Worm (Caenorhabditis elegans) whole organism, L3 larva: ENCODE results near the gene W07G4.7.
A peak's percentile ranks its signal among the peaks of the same experiment; 100 is the strongest.

Experiments
- R02D3.7 ChIP-seq: fragments of 150-350 bp; optimal IDR thresholded peaks from 2 replicates; lab custom pipeline; 2014; ENCODE audit warnings: missing biosample characterization, missing genetic modification characterization
- ZK546.5 ChIP-seq: sonication (generic microtip); optimal IDR thresholded peaks from 2 replicates; lab custom pipeline; 2017; ENCODE audit warnings: missing biosample characterization, missing genetic modification characterization
- aly-2 ChIP-seq: fragments of 150-350 bp; optimal IDR thresholded peaks from 2 replicates; lab custom pipeline; 2014; ENCODE audit warnings: missing biosample characterization, missing genetic modification characterization
- ama-1 ChIP-seq: fragments of 150-350 bp; optimal IDR thresholded peaks from 2 replicates; lab custom pipeline; 2018
- ceh-16 ChIP-seq: sonication (generic microtip); optimal IDR thresholded peaks from 2 replicates; lab custom pipeline; 2017; ENCODE audit warnings: missing biosample characterization, missing genetic modification characterization
- ceh-28 ChIP-seq: fragments of 150-350 bp; optimal IDR thresholded peaks from 2 replicates; lab custom pipeline; 2014; ENCODE audit warnings: missing biosample characterization, missing genetic modification reagents, missing genetic modification characterization
- ceh-82 ChIP-seq: fragments of 150-350 bp; optimal IDR thresholded peaks from 2 replicates; lab custom pipeline; 2014; ENCODE audit warnings: missing biosample characterization, missing genetic modification characterization
- ceh-9 ChIP-seq: sonication (generic microtip); optimal IDR thresholded peaks from 2 replicates; lab custom pipeline; 2018; ENCODE audit warnings: missing biosample characterization, missing genetic modification characterization
- daf-12 ChIP-seq: fragments of 150-350 bp; optimal IDR thresholded peaks from 2 replicates; lab custom pipeline; 2014; ENCODE audit warnings: missing biosample characterization, missing genetic modification reagents, missing genetic modification characterization
- egl-5 ChIP-seq: fragments of 150-350 bp; optimal IDR thresholded peaks from 2 replicates; lab custom pipeline; 2017; ENCODE audit warnings: missing biosample characterization, missing genetic modification reagents, missing genetic modification characterization, inconsistent platforms
- elt-1 ChIP-seq: fragments of 150-350 bp; optimal IDR thresholded peaks from 2 replicates; lab custom pipeline; 2014; ENCODE audit warnings: missing biosample characterization, missing genetic modification characterization
- elt-2 ChIP-seq: sonication (generic microtip); optimal IDR thresholded peaks from 2 replicates; lab custom pipeline; 2016; ENCODE audit warnings: missing genetic modification reagents, mild to moderate bottlenecking, missing genetic modification characterization, missing compliant biosample characterization
- elt-3 ChIP-seq, 3 experiments: fragments of 150-350 bp in 1 of 3; sonication (generic microtip) in 2 of 3; optimal IDR thresholded peaks; 2 replicates in 2 of 3; 4 replicates in 1 of 3; lab custom pipeline; 2014 to 2017; ENCODE audit warnings: missing biosample characterization in 3 of 3, missing genetic modification characterization in 3 of 3
- eor-1 ChIP-seq, 2 experiments: fragments of 150-350 bp; optimal IDR thresholded peaks; 2 replicates each; lab custom pipeline; 2014 to 2018; ENCODE audit warnings: missing biosample characterization in 2 of 2, missing genetic modification characterization in 2 of 2
- fkh-10 ChIP-seq: sonication (generic microtip); optimal IDR thresholded peaks from 2 replicates; lab custom pipeline; 2017; ENCODE audit warnings: missing biosample characterization, missing genetic modification reagents, missing genetic modification characterization
- fkh-2 ChIP-seq: fragments of 150-350 bp; optimal IDR thresholded peaks from 2 replicates; lab custom pipeline; 2014; ENCODE audit warnings: missing biosample characterization, missing genetic modification reagents, missing genetic modification characterization
- fos-1 ChIP-seq: fragments of 150-350 bp; optimal IDR thresholded peaks from 2 replicates; lab custom pipeline; 2014; ENCODE audit warnings: missing biosample characterization, missing genetic modification characterization
- hmg-11 ChIP-seq: sonication (generic microtip); optimal IDR thresholded peaks from 2 replicates; lab custom pipeline; 2016; ENCODE audit warnings: missing genetic modification characterization, missing compliant biosample characterization
- jun-1 ChIP-seq: fragments of 150-350 bp; optimal IDR thresholded peaks from 2 replicates; lab custom pipeline; 2014; ENCODE audit warnings: missing biosample characterization, missing genetic modification reagents, missing genetic modification characterization
- lin-15B ChIP-seq: fragments of 150-350 bp; optimal IDR thresholded peaks from 2 replicates; lab custom pipeline; 2014; ENCODE audit warnings: missing biosample characterization, missing genetic modification characterization
- lin-39 ChIP-seq: fragments of 150-350 bp; optimal IDR thresholded peaks from 2 replicates; lab custom pipeline; 2018; ENCODE audit warnings: missing biosample characterization, missing genetic modification reagents, missing genetic modification characterization
- lsy-12 ChIP-seq: sonication (generic microtip); optimal IDR thresholded peaks from 2 replicates; lab custom pipeline; 2016; ENCODE audit warnings: mild to moderate bottlenecking, missing genetic modification characterization, missing compliant biosample characterization
- mdl-1 ChIP-seq: fragments of 150-350 bp; optimal IDR thresholded peaks from 2 replicates; lab custom pipeline; 2014; ENCODE audit warnings: missing biosample characterization, missing genetic modification characterization
- mml-1 ChIP-seq: fragments of 150-350 bp; sonication (generic microtip); optimal IDR thresholded peaks from 3 replicates; lab custom pipeline; 2014; ENCODE audit warnings: missing biosample characterization, missing genetic modification characterization
- nfya-1 ChIP-seq: sonication (generic microtip); optimal IDR thresholded peaks from 2 replicates; lab custom pipeline; 2017; ENCODE audit warnings: missing genetic modification characterization, mild to moderate bottlenecking, missing compliant biosample characterization, antibody characterized with exemption, moderate library complexity; ENCODE audit not compliant: insufficient read depth
- nhr-12 ChIP-seq: fragments of 150-350 bp; optimal IDR thresholded peaks from 2 replicates; lab custom pipeline; 2014; ENCODE audit warnings: missing biosample characterization, missing genetic modification characterization
- nhr-23 ChIP-seq: fragments of 150-350 bp; optimal IDR thresholded peaks from 2 replicates; lab custom pipeline; 2014; ENCODE audit warnings: missing biosample characterization, missing genetic modification reagents, missing genetic modification characterization
- nhr-237 ChIP-seq: fragments of 150-350 bp; optimal IDR thresholded peaks from 2 replicates; lab custom pipeline; 2014; ENCODE audit warnings: missing biosample characterization, missing genetic modification characterization
- nhr-25 ChIP-seq: sonication (generic microtip); optimal IDR thresholded peaks from 2 replicates; lab custom pipeline; 2017; ENCODE audit warnings: missing biosample characterization, missing genetic modification characterization
- nhr-28 ChIP-seq: fragments of 150-350 bp; optimal IDR thresholded peaks from 2 replicates; lab custom pipeline; 2014; ENCODE audit warnings: missing biosample characterization, missing genetic modification characterization
- nhr-43 ChIP-seq: sonication (generic microtip); optimal IDR thresholded peaks from 2 replicates; lab custom pipeline; 2016; ENCODE audit warnings: mild to moderate bottlenecking, missing genetic modification characterization, missing compliant biosample characterization; ENCODE audit not compliant: poor library complexity, severe bottlenecking
- nhr-67 ChIP-seq: fragments of 150-350 bp; optimal IDR thresholded peaks from 2 replicates; lab custom pipeline; 2014; ENCODE audit warnings: missing biosample characterization, missing genetic modification characterization
- nhr-76 ChIP-seq: fragments of 150-350 bp; sonication (generic microtip); optimal IDR thresholded peaks from 5 replicates; lab custom pipeline; 2014; ENCODE audit warnings: missing biosample characterization, missing genetic modification characterization
- nhr-77 ChIP-seq: fragments of 150-350 bp; optimal IDR thresholded peaks from 2 replicates; lab custom pipeline; 2014; ENCODE audit warnings: missing biosample characterization, missing genetic modification characterization
- pha-4 ChIP-seq: fragments of 150-350 bp; optimal IDR thresholded peaks from 2 replicates; lab custom pipeline; 2014; ENCODE audit warnings: missing biosample characterization, missing genetic modification reagents, missing genetic modification characterization
- pqm-1 ChIP-seq: fragments of 150-350 bp; optimal IDR thresholded peaks from 2 replicates; lab custom pipeline; 2017; ENCODE audit warnings: missing biosample characterization, missing genetic modification characterization, inconsistent platforms
- skn-1 ChIP-seq: fragments of 150-350 bp; optimal IDR thresholded peaks from 2 replicates; lab custom pipeline; 2014; ENCODE audit warnings: missing biosample characterization, missing genetic modification characterization
- snpc-4 ChIP-seq: fragments of 150-350 bp; optimal IDR thresholded peaks from 2 replicates; lab custom pipeline; 2014; ENCODE audit warnings: missing biosample characterization, missing genetic modification characterization
- tbx-2 ChIP-seq: sonication (generic microtip); optimal IDR thresholded peaks from 2 replicates; lab custom pipeline; 2016; ENCODE audit warnings: mild to moderate bottlenecking, missing genetic modification characterization, missing compliant biosample characterization
- unc-39 ChIP-seq: sonication (generic microtip); optimal IDR thresholded peaks from 4 replicates; lab custom pipeline; 2017; ENCODE audit warnings: missing biosample characterization, missing genetic modification characterization
- unc-62 ChIP-seq: fragments of 150-350 bp; sonication (generic microtip); optimal IDR thresholded peaks from 4 replicates; lab custom pipeline; 2014; ENCODE audit warnings: missing biosample characterization, missing genetic modification reagents, missing genetic modification characterization
- zag-1 ChIP-seq: fragments of 150-350 bp; optimal IDR thresholded peaks from 2 replicates; lab custom pipeline; 2014; ENCODE audit warnings: missing biosample characterization, missing genetic modification characterization
- ztf-11 ChIP-seq: fragments of 150-350 bp; optimal IDR thresholded peaks from 2 replicates; lab custom pipeline; 2014; ENCODE audit warnings: missing biosample characterization, missing genetic modification characterization
- ztf-4 ChIP-seq: fragments of 150-350 bp; optimal IDR thresholded peaks from 2 replicates; lab custom pipeline; 2014; ENCODE audit warnings: missing biosample characterization, missing genetic modification characterization

The W07G4.7 gene

DNA sequence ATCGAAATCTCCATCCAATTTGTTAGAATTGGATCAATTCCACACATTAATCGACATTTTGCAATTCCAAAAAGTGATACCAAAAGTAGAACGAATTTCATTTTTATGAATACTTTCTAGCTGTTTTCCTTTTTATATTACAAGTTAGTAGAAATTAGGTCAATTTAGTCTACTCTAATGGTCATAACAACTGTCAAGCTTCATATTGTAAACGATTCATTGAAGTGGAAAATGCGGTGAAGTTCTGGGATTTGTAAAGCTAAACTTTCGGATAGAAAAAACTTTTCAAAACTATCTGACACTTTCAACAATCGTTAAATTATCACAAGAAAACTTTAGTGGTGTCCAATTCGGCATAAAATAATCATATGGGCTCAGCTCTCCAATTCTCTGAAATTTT, at the start of gene W07G4.7:
W07G4.7 (minus strand) TSS at position 101 of the 400 bp plus-strand sequence.
- TF ChIP-seq pqm-1 (tag; lab: Kevin White, UChicago) (no peak), R02D3.7 (tag; lab: Kevin White, UChicago) (no peak), fkh-10 (GFP tag; lab: Kevin White, UChicago) (no peak), mml-1 (tag; lab: Kevin White, UChicago) (no peak), lsy-12 (tag; lab: Kevin White, UChicago) (no peak), nfya-1 (tag; lab: Kevin White, UChicago) (no peak), fos-1 (no peak), lin-39 (no peak), nhr-76 (tag; lab: Kevin White, UChicago) (no peak), nhr-43 (tag; lab: Kevin White, UChicago) (no peak), lin-15B (no peak), elt-3 (tag; optimal IDR thresholded peaks at IDR 0.05; lab: Kevin White, UChicago) (no peak), nhr-77 (tag; lab: Kevin White, UChicago) (no peak), pha-4 (tag; lab: Kevin White, UChicago) (no peak)
- TF ChIP-seq, all 47 proteins: peak for 0

DNA sequence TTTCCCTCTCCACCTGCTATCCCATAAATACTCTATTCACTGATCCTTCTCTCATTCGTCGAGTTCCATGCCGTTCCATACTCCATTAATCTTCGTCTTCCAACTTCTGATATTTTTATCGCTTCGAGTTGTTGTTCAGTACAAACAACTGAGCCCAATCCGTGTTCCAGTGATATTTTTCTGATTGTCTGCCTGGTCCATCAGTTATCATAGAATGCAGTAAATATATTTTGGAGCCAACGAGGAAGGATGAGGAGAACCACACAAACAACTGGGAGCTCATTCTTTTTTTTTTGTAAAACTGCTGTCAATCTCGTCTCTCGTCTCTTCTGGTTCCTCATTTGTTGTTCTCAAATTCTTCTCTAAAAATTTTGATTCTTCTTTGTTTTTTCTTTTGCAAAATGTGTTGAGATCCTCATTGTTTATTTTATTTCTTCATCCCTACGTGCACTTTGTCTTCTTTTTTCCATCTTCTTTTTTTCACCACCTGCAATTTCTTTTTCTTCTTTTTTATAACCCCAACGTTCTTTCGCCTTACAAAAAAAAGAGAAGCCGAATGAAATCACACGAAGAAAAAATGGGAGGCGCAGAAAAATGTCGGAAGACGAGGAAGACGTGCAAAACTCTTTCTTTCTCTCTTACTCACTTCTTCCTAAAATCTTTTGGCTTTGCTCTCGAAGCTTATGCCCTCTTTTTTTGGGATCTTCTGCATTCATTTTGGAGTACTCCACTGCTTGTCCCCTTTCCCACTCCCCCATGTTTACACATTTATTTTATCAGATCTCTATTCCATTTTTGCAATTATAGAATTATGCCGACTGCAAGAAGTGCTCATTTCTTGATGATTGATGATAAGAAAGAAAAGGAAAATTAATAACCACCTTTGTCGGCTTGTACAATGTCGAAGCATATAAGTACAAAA, 49.5 kb upstream of the W07G4.7 start:
- TF ChIP-seq ceh-82 (no peak), ceh-16 (tag; lab: Kevin White, UChicago) (no peak), lin-15B (no peak), lin-39 (peak; percentile 35), unc-39 (tag; lab: Kevin White, UChicago) (no peak), egl-5 (tag; lab: Kevin White, UChicago) (no peak), nhr-67 (tag; lab: Kevin White, UChicago) (no peak), nhr-12 (tag; lab: Kevin White, UChicago) (no peak), nhr-76 (tag; lab: Kevin White, UChicago) (no peak), jun-1 (no peak), ama-1 (lab: Kevin White, UChicago) (no peak), daf-12 (tag; lab: Kevin White, UChicago) (no peak), ceh-28 (no peak), nhr-23 (no peak), elt-2 (tag; lab: Kevin White, UChicago) (peak; percentile 32), fkh-2 (tag; lab: Kevin White, UChicago) (no peak), ZK546.5 (no peak), nhr-28 (tag; lab: Kevin White, UChicago) (no peak), ztf-11 (tag; lab: Kevin White, UChicago) (no peak), ceh-9 (tag; lab: Kevin White, UChicago) (no peak), nhr-43 (tag; lab: Kevin White, UChicago) (no peak), elt-1 (no peak), snpc-4 (peak; percentile 3), mdl-1 (tag; lab: Kevin White, UChicago) (no peak), tbx-2 (no peak), mml-1 (tag; lab: Kevin White, UChicago) (no peak)

DNA sequence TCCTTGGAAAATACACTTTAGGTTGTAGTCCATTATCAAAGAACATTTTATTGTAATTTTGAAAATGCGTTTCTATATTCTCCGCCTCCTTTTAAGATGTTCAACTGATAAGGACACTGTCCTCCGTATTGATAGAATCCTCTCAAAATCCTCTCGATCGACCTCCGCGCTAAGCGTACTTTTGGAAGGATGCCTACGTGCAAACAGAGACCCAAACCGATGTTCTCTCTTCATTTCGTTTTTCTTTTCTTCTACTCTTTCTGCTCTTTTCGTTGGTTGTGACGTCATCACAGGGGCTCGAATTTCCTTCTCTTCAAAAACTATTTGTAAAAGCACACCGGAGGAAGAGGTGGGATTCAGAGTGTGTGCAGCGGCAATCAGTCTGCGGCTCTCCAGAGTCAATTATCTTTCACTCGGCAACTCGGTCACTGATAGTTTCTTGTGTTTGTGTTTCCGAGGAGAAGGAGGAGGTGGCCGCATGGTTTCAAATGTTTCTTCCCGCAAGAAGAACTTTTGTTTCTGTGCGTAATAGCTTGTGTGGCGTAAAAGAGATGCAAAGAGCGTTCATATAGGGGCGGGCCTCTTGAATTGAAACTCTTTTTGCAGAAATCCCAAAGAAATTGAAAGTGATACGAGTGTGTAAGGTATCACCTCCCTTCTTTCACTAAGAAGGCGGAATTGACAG, 48.1 kb upstream of the W07G4.7 start, which contains the start of gene C34B4.2:
C34B4.2 (plus strand) TSS at position 614 of the 685 bp plus-strand sequence.
- TF ChIP-seq aly-2 (tag; lab: Kevin White, UChicago), result no peak
- TF ChIP-seq nhr-67 (tag; lab: Kevin White, UChicago), result no peak
- TF ChIP-seq mml-1 (tag; lab: Kevin White, UChicago), result no peak
- peak; percentile 53 for TF ChIP-seq tbx-2
- no peak for TF ChIP-seq daf-12 (tag; lab: Kevin White, UChicago)
- TF ChIP-seq elt-1, result peak; percentile 16
- TF ChIP-seq nhr-28 (tag; lab: Kevin White, UChicago), result no peak
- TF ChIP-seq nhr-76 (tag; lab: Kevin White, UChicago), result no peak
- no peak for TF ChIP-seq nhr-23
- TF ChIP-seq snpc-4, result no peak
- peak; percentile 29 for TF ChIP-seq ama-1 (lab: Kevin White, UChicago)
- TF ChIP-seq R02D3.7 (tag; lab: Kevin White, UChicago), result no peak
- no peak for TF ChIP-seq skn-1
- no peak for TF ChIP-seq nhr-12 (tag; lab: Kevin White, UChicago)
- TF ChIP-seq fkh-10 (GFP tag; lab: Kevin White, UChicago), result no peak
- no peak for TF ChIP-seq nhr-77 (tag; lab: Kevin White, UChicago)
- peak; percentile 4 for TF ChIP-seq jun-1
- TF ChIP-seq unc-39 (tag; lab: Kevin White, UChicago), result no peak
- peak; percentile 60 for TF ChIP-seq nfya-1 (tag; lab: Kevin White, UChicago)
- no peak for TF ChIP-seq ceh-16 (tag; lab: Kevin White, UChicago)
- no peak for TF ChIP-seq eor-1 (tag; optimal IDR thresholded peaks at IDR 0.05; lab: Kevin White, UChicago)
- TF ChIP-seq zag-1 (tag; lab: Kevin White, UChicago), result no peak
- no peak for TF ChIP-seq ztf-4 (tag; lab: Kevin White, UChicago)
- TF ChIP-seq egl-5 (tag; lab: Kevin White, UChicago), result no peak
- peak; percentile 77 for TF ChIP-seq lin-39
- no peak for TF ChIP-seq hmg-11 (tag; lab: Kevin White, UChicago)
- peak; percentile 13 for TF ChIP-seq lsy-12 (tag; lab: Kevin White, UChicago)
- TF ChIP-seq unc-62 (GFP tag; lab: Kevin White, UChicago), result no peak
- TF ChIP-seq nhr-25 (tag; lab: Kevin White, UChicago), result no peak
- TF ChIP-seq nhr-237 (tag; lab: Kevin White, UChicago), result no peak
- TF ChIP-seq ztf-11 (tag; lab: Kevin White, UChicago), result no peak
- no peak for TF ChIP-seq elt-3 (tag; optimal IDR thresholded peaks at IDR 0.05; lab: Kevin White, UChicago)
